Fruit fly (Drosophila melanogaster) whole organism, embryonic: ENCODE results near the gene Bro.
A peak's percentile ranks its signal among the peaks of the same experiment; 100 is the strongest.

Experiments used
- ATbp ChIP-seq: fragments of 200-800 bp; sonication (Bioruptor generic); optimal IDR thresholded peaks from 2 replicates; lab custom pipeline; 2017; ENCODE audit warnings: missing biosample characterization, mild to moderate bottlenecking, missing genetic modification characterization, missing genetic modification reagents
- Blimp-1 ChIP-seq: fragments of 200-800 bp; sonication (Bioruptor generic); optimal IDR thresholded peaks from 3 replicates; lab custom pipeline; 2018; ENCODE audit warnings: missing biosample characterization, missing genetic modification characterization, mild to moderate bottlenecking, moderate library complexity, missing genetic modification reagents
- BtbVII ChIP-seq: fragments of 200-800 bp; sonication (Bioruptor generic); optimal IDR thresholded peaks from 3 replicates; lab custom pipeline; 2017; ENCODE audit warnings: missing biosample characterization, mild to moderate bottlenecking, missing genetic modification characterization
- CG1024 ChIP-seq: fragments of 200-800 bp; sonication (Bioruptor generic); IDR thresholded peaks from 2 replicates; pipeline ENCODE4 v1.3.6; 2022; ENCODE audit warnings: missing biosample characterization, missing genetic modification characterization
- CG10274 ChIP-seq: fragments of 200-800 bp; sonication (Bioruptor generic); optimal IDR thresholded peaks from 3 replicates; lab custom pipeline; 2017; ENCODE audit warnings: missing biosample characterization, mild to moderate bottlenecking, missing genetic modification characterization
- CG11085 ChIP-seq: fragments of 200-800 bp; sonication (Bioruptor generic); IDR thresholded peaks from 2 replicates; pipeline ENCODE4 v1.3.6; 2022; ENCODE audit warnings: missing biosample characterization, missing genetic modification characterization
- CG11247 ChIP-seq: fragments of 200-800 bp; sonication (Bioruptor generic); IDR thresholded peaks from 2 replicates; pipeline ENCODE4 v1.3.6; 2022; ENCODE audit warnings: missing biosample characterization, missing genetic modification characterization
- CG11398 ChIP-seq: fragments of 200-800 bp; sonication (Bioruptor generic); optimal IDR thresholded peaks from 2 replicates; lab custom pipeline; 2016; ENCODE audit warnings: missing biosample characterization, missing genetic modification characterization
- CG11695 ChIP-seq: fragments of 200-800 bp; sonication (Bioruptor generic); IDR thresholded peaks from 3 replicates; pipeline ENCODE4 v1.3.6; 2022; ENCODE audit warnings: missing biosample characterization, missing genetic modification characterization
- CG12769 ChIP-seq: fragments of 200-800 bp; sonication (Bioruptor generic); optimal IDR thresholded peaks from 2 replicates; lab custom pipeline; 2019; ENCODE audit warnings: missing biosample characterization, mild to moderate bottlenecking, missing genetic modification characterization, moderate library complexity
- CG13775 ChIP-seq: fragments of 200-800 bp; sonication (Bioruptor generic); optimal IDR thresholded peaks from 3 replicates; lab custom pipeline; 2017; ENCODE audit warnings: missing biosample characterization, mild to moderate bottlenecking, missing genetic modification characterization
- CG14667 ChIP-seq: fragments of 200-800 bp; sonication (Bioruptor generic); IDR thresholded peaks from 2 replicates; pipeline ENCODE4 v1.3.6; 2022; ENCODE audit warnings: missing biosample characterization, missing genetic modification characterization
- CG14860 ChIP-seq: fragments of 200-800 bp; sonication (Bioruptor generic); IDR thresholded peaks from 3 replicates; pipeline ENCODE4 v1.3.6; 2022; ENCODE audit warnings: missing biosample characterization, missing genetic modification characterization; ENCODE audit not compliant: partially characterized antibody
- CG17186 ChIP-seq: fragments of 200-800 bp; sonication (Bioruptor generic); optimal IDR thresholded peaks from 3 replicates; lab custom pipeline; 2017; ENCODE audit warnings: missing biosample characterization, missing genetic modification reagents, missing genetic modification characterization
- CG18011 ChIP-seq: fragments of 200-800 bp; sonication (Bioruptor generic); optimal IDR thresholded peaks from 2 replicates; lab custom pipeline; 2017; ENCODE audit warnings: missing biosample characterization, missing genetic modification characterization, mild to moderate bottlenecking, moderate library complexity, missing genotype
- CG30020 ChIP-seq: fragments of 200-800 bp; optimal IDR thresholded peaks from 2 replicates; lab custom pipeline; 2019; ENCODE audit warnings: missing biosample characterization, mild to moderate bottlenecking, missing genetic modification characterization, moderate library complexity
- CG30403 ChIP-seq: fragments of 200-800 bp; sonication (Bioruptor generic); optimal IDR thresholded peaks from 3 replicates; lab custom pipeline; 2016; ENCODE audit warnings: missing biosample characterization, missing genetic modification characterization
- CG3281 ChIP-seq: fragments of 200-800 bp; sonication (Bioruptor generic); optimal IDR thresholded peaks from 3 replicates; lab custom pipeline; 2017; ENCODE audit warnings: missing biosample characterization, mild to moderate bottlenecking, missing genetic modification characterization
- CG33213 ChIP-seq: fragments of 200-800 bp; sonication (Bioruptor generic); optimal IDR thresholded peaks from 3 replicates; lab custom pipeline; 2016; ENCODE audit warnings: missing biosample characterization, missing genetic modification characterization
- CG34224 ChIP-seq: fragments of 200-800 bp; sonication (Bioruptor generic); IDR thresholded peaks from 3 replicates; pipeline ENCODE4 v1.3.6; 2022; ENCODE audit warnings: missing biosample characterization, missing genetic modification characterization; ENCODE audit not compliant: partially characterized antibody
- CG4328 ChIP-seq: fragments of 200-800 bp; sonication (Bioruptor generic); optimal IDR thresholded peaks from 3 replicates; lab custom pipeline; 2017; ENCODE audit warnings: missing biosample characterization, missing genetic modification reagents, missing genetic modification characterization
- CG6175 ChIP-seq: fragments of 200-800 bp; sonication (Bioruptor generic); IDR thresholded peaks from 3 replicates; pipeline ENCODE4 v1.3.6; 2022; ENCODE audit warnings: missing biosample characterization, missing genetic modification characterization
- CkIIα-i1 ChIP-seq: fragments of 200-800 bp; sonication (Bioruptor generic); IDR thresholded peaks from 2 replicates; pipeline ENCODE4 v1.3.6; 2022; ENCODE audit warnings: missing biosample characterization, missing genetic modification characterization
- Dfd ChIP-seq, 2 experiments: fragments of >200 bp; optimal IDR thresholded peaks; 2 replicates each; lab custom pipeline; 2017; ENCODE audit warnings: missing biosample characterization in 2 of 2, missing genetic modification characterization in 2 of 2
- Doc3 ChIP-seq: fragments of 200-800 bp; sonication (Bioruptor generic); IDR thresholded peaks from 3 replicates; pipeline ENCODE4 v1.3.6; 2022; ENCODE audit warnings: missing biosample characterization, missing genetic modification characterization; ENCODE audit not compliant: partially characterized antibody
- Hr78 ChIP-seq, 2 experiments: fragments of 200-800 bp in 1 of 2; fragments of >200 bp in 1 of 2; sonication (Bioruptor generic) in 1 of 2; optimal IDR thresholded peaks; 2 replicates each; lab custom pipeline; 2017 to 2019; ENCODE audit warnings: missing biosample characterization in 2 of 2, missing genetic modification characterization in 2 of 2, mild to moderate bottlenecking in 1 of 2, moderate library complexity in 1 of 2
- Lpt ChIP-seq: fragments of >200 bp; optimal IDR thresholded peaks from 2 replicates; lab custom pipeline; 2018; ENCODE audit warnings: missing biosample characterization, missing genetic modification characterization
- MESR4 ChIP-seq: fragments of 200-800 bp; sonication (Bioruptor generic); optimal IDR thresholded peaks from 2 replicates; lab custom pipeline; 2018; ENCODE audit warnings: missing biosample characterization, mild to moderate bottlenecking, missing genetic modification characterization, moderate library complexity
- Nf-YA ChIP-seq: fragments of 200-800 bp; sonication (Bioruptor generic); IDR thresholded peaks from 2 replicates; pipeline ENCODE4 v1.3.6; 2022; ENCODE audit warnings: missing biosample characterization, missing genetic modification characterization
- Spps ChIP-seq: fragments of 200-800 bp; sonication (Bioruptor generic); optimal IDR thresholded peaks from 2 replicates; lab custom pipeline; 2018; ENCODE audit warnings: missing biosample characterization, mild to moderate bottlenecking, missing genetic modification characterization
- Tbp ChIP-seq: fragments of >200 bp; optimal IDR thresholded peaks from 2 replicates; lab custom pipeline; 2018; ENCODE audit warnings: missing biosample characterization, missing genetic modification characterization
- abd-A ChIP-seq: fragments of 200-800 bp; sonication (Bioruptor generic); optimal IDR thresholded peaks from 3 replicates; lab custom pipeline; 2019; ENCODE audit warnings: missing biosample characterization, mild to moderate bottlenecking, missing genetic modification characterization, moderate library complexity
- ap ChIP-seq: fragments of 200-800 bp; sonication (Bioruptor generic); IDR thresholded peaks from 2 replicates; pipeline ENCODE4 v1.3.6; 2022; ENCODE audit warnings: missing biosample characterization, missing genetic modification characterization
- ci ChIP-seq: fragments of 200-800 bp; sonication (Bioruptor generic); IDR thresholded peaks from 3 replicates; pipeline ENCODE4 v1.3.6; 2022; ENCODE audit warnings: missing biosample characterization, missing genetic modification characterization
- crp ChIP-seq, 2 experiments: fragments of 200-800 bp; sonication (Bioruptor generic); optimal IDR thresholded peaks; 2 replicates in 1 of 2; 3 replicates in 1 of 2; lab custom pipeline; 2017; ENCODE audit warnings: missing biosample characterization in 2 of 2, missing genetic modification characterization in 2 of 2, mild to moderate bottlenecking in 1 of 2, moderate library complexity in 1 of 2
- gce ChIP-seq: fragments of 200-800 bp; sonication (Bioruptor generic); IDR thresholded peaks from 3 replicates; pipeline ENCODE4 v1.3.6; 2022; ENCODE audit warnings: missing biosample characterization, missing genetic modification characterization
- grn ChIP-seq: fragments of 200-800 bp; sonication (Bioruptor generic); optimal IDR thresholded peaks from 3 replicates; lab custom pipeline; 2017; ENCODE audit warnings: missing biosample characterization, missing genetic modification characterization
- hbn ChIP-seq: fragments of 200-800 bp; sonication (Bioruptor generic); IDR thresholded peaks from 2 replicates; pipeline ENCODE4 v1.3.6; 2022; ENCODE audit warnings: missing biosample characterization, missing genetic modification characterization; ENCODE audit not compliant: partially characterized antibody
- ken ChIP-seq: fragments of 200-800 bp; sonication (Bioruptor generic); IDR thresholded peaks from 3 replicates; pipeline ENCODE4 v1.3.6; 2022; ENCODE audit warnings: missing biosample characterization, missing genetic modification characterization
- oc ChIP-seq: fragments of 200-800 bp; sonication (Bioruptor generic); optimal IDR thresholded peaks from 2 replicates; lab custom pipeline; 2018; ENCODE audit warnings: missing biosample characterization, mild to moderate bottlenecking, missing genetic modification characterization, moderate library complexity
- onecut ChIP-seq: fragments of 200-800 bp; sonication (Bioruptor generic); IDR thresholded peaks from 2 replicates; pipeline ENCODE4 v1.3.6; 2022; ENCODE audit warnings: missing biosample characterization, missing genetic modification characterization
- pb ChIP-seq: fragments of 200-800 bp; sonication (Bioruptor generic); optimal IDR thresholded peaks from 3 replicates; lab custom pipeline; 2016; ENCODE audit warnings: missing biosample characterization, missing genetic modification characterization
- rib ChIP-seq: fragments of 200-800 bp; sonication (Bioruptor generic); IDR thresholded peaks from 2 replicates; pipeline ENCODE4 v1.3.6; 2022; ENCODE audit warnings: missing biosample characterization, missing genetic modification characterization
- sd ChIP-seq: fragments of 200-800 bp; sonication (Bioruptor generic); optimal IDR thresholded peaks from 3 replicates; lab custom pipeline; 2018; ENCODE audit warnings: missing biosample characterization, mild to moderate bottlenecking, missing genetic modification characterization, moderate library complexity
- so ChIP-seq: fragments of 200-800 bp; sonication (Bioruptor generic); IDR thresholded peaks from 3 replicates; pipeline ENCODE4 v1.3.6; 2022; ENCODE audit warnings: missing biosample characterization, missing genetic modification characterization
- ssp ChIP-seq: fragments of 200-800 bp; sonication (Bioruptor generic); IDR thresholded peaks from 2 replicates; pipeline ENCODE4 v1.3.6; 2022; ENCODE audit warnings: missing biosample characterization, missing genetic modification characterization
- ttk ChIP-seq: fragments of 200-800 bp; sonication (Bioruptor generic); IDR thresholded peaks from 2 replicates; pipeline ENCODE4 v2.1.2; 2022; ENCODE audit warnings: missing biosample characterization, missing genetic modification characterization
- vfl ChIP-seq: fragments of 200-800 bp; sonication (Bioruptor generic); optimal IDR thresholded peaks from 2 replicates; lab custom pipeline; 2016; ENCODE audit warnings: missing biosample characterization, missing genetic modification characterization
- vvl ChIP-seq: fragments of 200-800 bp; sonication (Bioruptor generic); IDR thresholded peaks from 2 replicates; pipeline ENCODE4 v1.3.6; 2022; ENCODE audit warnings: missing biosample characterization, missing genetic modification characterization
- zfh1 ChIP-seq: fragments of 200-800 bp; sonication (Bioruptor generic); IDR thresholded peaks from 3 replicates; pipeline ENCODE4 v1.3.6; 2022; ENCODE audit warnings: missing biosample characterization, missing genetic modification characterization

Bro gene

dm6 chr3L:1674381-1674780, 26.7 kb downstream of the Bro start, which contains the start of gene CG7991 (continued):
- TF ChIP-seq ci (GFP tag; lab: Robert Waterston, UW), result 0 out of 3 replicates have a peak, but pooled peaks have one; percentile 15
- no peak for TF ChIP-seq CG11085 (GFP tag; lab: Robert Waterston, UW)
- TF ChIP-seq BtbVII, result no peak

- TF ChIP-seq CG17186 (GFP tag; lab: Kevin White, UChicago), result no peak
- TF ChIP-seq pb (GFP tag; lab: Kevin White, UChicago), result no peak
- no peak for TF ChIP-seq CG34224
- no peak for TF ChIP-seq CG14667 (GFP tag; lab: Robert Waterston, UW)
- no peak for TF ChIP-seq rib (GFP tag; lab: Robert Waterston, UW)
- no peak for TF ChIP-seq CkIIα-i1 (GFP tag; lab: Robert Waterston, UW)
- no peak for TF ChIP-seq CG30403 (GFP tag; lab: Kevin White, UChicago)
- no peak for TF ChIP-seq CG10274 (GFP tag; lab: Kevin White, UChicago)
- TF ChIP-seq vfl (GFP tag; lab: Kevin White, UChicago), result no peak
- no peak for TF ChIP-seq hbn (GFP tag; lab: Robert Waterston, UW)
- TF ChIP-seq CG13775 (GFP tag; lab: Kevin White, UChicago), result no peak
- no peak for TF ChIP-seq CG3281
- TF ChIP-seq oc (tag; lab: Kevin White, UChicago), result peak; percentile 37
- no peak for TF ChIP-seq CG11695 (GFP tag; lab: Robert Waterston, UW)
- no peak for TF ChIP-seq so (GFP tag; lab: Robert Waterston, UW)
- TF ChIP-seq gce (GFP tag; lab: Robert Waterston, UW), result no peak
- TF ChIP-seq CG11398 (GFP tag; lab: Kevin White, UChicago), result no peak
- no peak for TF ChIP-seq Nf-YA (GFP tag; lab: Robert Waterston, UW)
- TF ChIP-seq sd (tag; lab: Kevin White, UChicago), result peak; percentile 65
- no peak for TF ChIP-seq CG18011 (GFP tag; lab: Kevin White, UChicago)
- no peak for TF ChIP-seq zfh1 (GFP tag; lab: Robert Waterston, UW)
- no peak for TF ChIP-seq CG30020
- peak; percentile 74 for TF ChIP-seq grn (GFP tag; lab: Kevin White, UChicago)
- no peak for TF ChIP-seq CG11247 (GFP tag; lab: Robert Waterston, UW)
- TF ChIP-seq Spps (tag; lab: Kevin White, UChicago), result no peak
- TF ChIP-seq ken (GFP tag; lab: Robert Waterston, UW), result no peak
- no peak for TF ChIP-seq CG33213 (GFP tag; lab: Kevin White, UChicago)
- TF ChIP-seq Dfd (GFP tag; optimal IDR thresholded peaks at IDR 0.05; lab: Kevin White, UChicago), result no peak
- TF ChIP-seq ttk (GFP tag; lab: Robert Waterston, UW), result no peak
- TF ChIP-seq Doc3 (GFP tag; lab: Robert Waterston, UW), result no peak
- TF ChIP-seq Hr78 (GFP tag; optimal IDR thresholded peaks at IDR 0.05; lab: Kevin White, UChicago), result no peak
- TF ChIP-seq ssp (GFP tag; lab: Robert Waterston, UW), result no peak
- TF ChIP-seq CG12769 (tag; lab: Kevin White, UChicago), result peak; percentile 53
- peak; percentile 67 for TF ChIP-seq onecut (GFP tag; lab: Robert Waterston, UW)
- no peak for TF ChIP-seq ap (GFP tag; lab: Robert Waterston, UW)
- TF ChIP-seq CG14860 (GFP tag; lab: Robert Waterston, UW), result no peak
- no peak for TF ChIP-seq CG1024 (GFP tag; lab: Robert Waterston, UW)
- no peak for TF ChIP-seq crp (GFP tag; optimal IDR thresholded peaks at IDR 0.05; lab: Kevin White, UChicago)
- TF ChIP-seq Lpt (GFP tag; lab: Kevin White, UChicago), result no peak
- peak; percentile 78 for TF ChIP-seq abd-A
- TF ChIP-seq Blimp-1, result no peak
- TF ChIP-seq CG6175 (GFP tag; lab: Robert Waterston, UW), result no peak
- TF ChIP-seq CG4328 (GFP tag; lab: Kevin White, UChicago), result no peak
- no peak for TF ChIP-seq Tbp (GFP tag; lab: Kevin White, UChicago)
- no peak for TF ChIP-seq ATbp (GFP tag; lab: Kevin White, UChicago)
- TF ChIP-seq vvl (GFP tag; lab: Robert Waterston, UW), result peak; percentile 76
- no peak for TF ChIP-seq MESR4 (GFP tag; lab: Kevin White, UChicago)
Observed at dm6 chr3L:1675242-1675641, 27.6 kb downstream of the Bro start.
